Fruit fly (Drosophila melanogaster) whole organism, wandering third instar larva: ENCODE measurements around the gene Dbct.

ENCODE experiments used
- Abd-B ChIP-seq: fragments of >200 bp; optimal IDR thresholded peaks from 2 replicates; lab custom pipeline; 2017; ENCODE audit warnings: missing biosample characterization, missing genetic modification characterization
- CG32264 ChIP-seq: fragments of 200-800 bp; sonication (Bioruptor generic); optimal IDR thresholded peaks from 2 replicates; lab custom pipeline; 2016; ENCODE audit warnings: missing biosample characterization, missing genetic modification characterization
- CG9705 ChIP-seq: fragments of 200-800 bp; sonication (Bioruptor generic); optimal IDR thresholded peaks from 2 replicates; lab custom pipeline; 2018; ENCODE audit warnings: missing biosample characterization, mild to moderate bottlenecking, missing genetic modification characterization
- CrebA ChIP-seq: fragments of 200-800 bp; sonication (Bioruptor generic); optimal IDR thresholded peaks from 2 replicates; lab custom pipeline; 2016; ENCODE audit warnings: missing biosample characterization, mild to moderate bottlenecking, missing genetic modification characterization, borderline replicate concordance
- Dfd ChIP-seq: fragments of >200 bp; optimal IDR thresholded peaks from 2 replicates; lab custom pipeline; 2017; ENCODE audit warnings: missing biosample characterization, missing genetic modification characterization
- Dif ChIP-seq: fragments of 200-275, 200-300 bp; sonication (Bioruptor generic); optimal IDR thresholded peaks from 2 replicates; lab custom pipeline; 2018; ENCODE audit warnings: missing biosample characterization, missing genetic modification characterization; ENCODE audit not compliant: partially characterized antibody
- GATAd ChIP-seq: sonication (Bioruptor generic); optimal IDR thresholded peaks from 2 replicates; lab custom pipeline; 2016; ENCODE audit warnings: missing biosample characterization, missing genetic modification characterization
- HLH106 ChIP-seq: fragments of 200-800 bp; optimal IDR thresholded peaks from 3 replicates; lab custom pipeline; 2019; ENCODE audit warnings: missing biosample characterization, mild to moderate bottlenecking, missing genetic modification characterization, moderate library complexity
- Hnf4 ChIP-seq: fragments of 200-800 bp; sonication (Bioruptor generic); optimal IDR thresholded peaks from 2 replicates; lab custom pipeline; 2016; ENCODE audit warnings: missing biosample characterization, mild to moderate bottlenecking, missing genetic modification characterization
- Hr78 ChIP-seq: fragments of >200 bp; optimal IDR thresholded peaks from 2 replicates; lab custom pipeline; 2017; ENCODE audit warnings: missing biosample characterization, missing genetic modification characterization
- Hr83 ChIP-seq: fragments of 200-300 bp; sonication (Bioruptor generic); optimal IDR thresholded peaks from 2 replicates; lab custom pipeline; 2016; ENCODE audit warnings: missing biosample characterization, mild to moderate bottlenecking, missing genetic modification characterization, moderate library complexity; ENCODE audit not compliant: poor library complexity, severe bottlenecking
- Jra ChIP-seq: sonication (Bioruptor generic); optimal IDR thresholded peaks from 2 replicates; lab custom pipeline; 2016; ENCODE audit warnings: missing biosample characterization, missing genetic modification characterization
- Mio ChIP-seq: sonication (Bioruptor generic); optimal IDR thresholded peaks from 2 replicates; lab custom pipeline; 2016; ENCODE audit warnings: missing biosample characterization, missing genetic modification characterization
- Myc ChIP-seq: fragments of >200 bp; optimal IDR thresholded peaks from 2 replicates; lab custom pipeline; 2017
- N ChIP-seq: fragments of >200 bp; optimal IDR thresholded peaks from 2 replicates; lab custom pipeline; 2018; ENCODE audit warnings: missing biosample characterization, missing external identifiers, missing genetic modification characterization
- Rel ChIP-seq, 2 experiments: fragments of 200-800 bp; sonication (Bioruptor generic) in 1 of 2; optimal IDR thresholded peaks; 2 replicates in 1 of 2; 3 replicates in 1 of 2; lab custom pipeline; 2016 to 2019; ENCODE audit warnings: mild to moderate bottlenecking in 2 of 2, missing biosample characterization in 2 of 2, missing genetic modification characterization in 2 of 2, moderate library complexity in 1 of 2
- Sp1 ChIP-seq: fragments of 200-800 bp; sonication (Bioruptor generic); optimal IDR thresholded peaks from 3 replicates; lab custom pipeline; 2019; ENCODE audit warnings: missing biosample characterization, mild to moderate bottlenecking, missing genetic modification characterization, moderate library complexity
- Vsx2 ChIP-seq: fragments of 200-300, 225-300 bp; sonication (Bioruptor generic); optimal IDR thresholded peaks from 2 replicates; lab custom pipeline; 2018; ENCODE audit warnings: missing biosample characterization, missing genetic modification characterization; ENCODE audit not compliant: partially characterized antibody
- br ChIP-seq: fragments of 200-800 bp; sonication (Bioruptor generic); optimal IDR thresholded peaks from 2 replicates; lab custom pipeline; 2016; ENCODE audit warnings: missing biosample characterization, missing genetic modification characterization
- brk ChIP-seq: fragments of 200-800 bp; sonication (Bioruptor generic); optimal IDR thresholded peaks from 2 replicates; lab custom pipeline; 2016; ENCODE audit warnings: missing biosample characterization, mild to moderate bottlenecking, missing genetic modification characterization
- dl ChIP-seq, 2 experiments: fragments of 175-275, 200-275 bp in 1 of 2; fragments of 200-275 bp in 1 of 2; sonication (Bioruptor generic); optimal IDR thresholded peaks; lab custom pipeline; 2018; ENCODE audit warnings: mild to moderate bottlenecking in 2 of 2, missing biosample characterization in 2 of 2, missing genetic modification characterization in 2 of 2, moderate library complexity in 2 of 2; ENCODE audit not compliant: partially characterized antibody in 2 of 2, insufficient read depth in 1 of 2
- dmrt93B ChIP-seq: fragments of 200-800 bp; sonication (Bioruptor generic); optimal IDR thresholded peaks from 2 replicates; lab custom pipeline; 2018; ENCODE audit warnings: missing biosample characterization, mild to moderate bottlenecking, missing genetic modification characterization
- dsf ChIP-seq: sonication (Bioruptor generic); optimal IDR thresholded peaks from 2 replicates; lab custom pipeline; 2016; ENCODE audit warnings: missing biosample characterization, missing genetic modification characterization, borderline replicate concordance
- ey ChIP-seq: fragments of 200-800 bp; sonication (Bioruptor generic); optimal IDR thresholded peaks from 2 replicates; lab custom pipeline; 2016; ENCODE audit warnings: missing biosample characterization, missing genetic modification characterization
- foxo ChIP-seq, 2 experiments: fragments of 200-800 bp; sonication (Bioruptor generic); optimal IDR thresholded peaks; 2 replicates in 1 of 2; 3 replicates in 1 of 2; lab custom pipeline; 2016 to 2017; ENCODE audit warnings: missing biosample characterization in 2 of 2, missing genetic modification characterization in 2 of 2
- fru ChIP-seq: fragments of 200-800 bp; sonication (Bioruptor generic); optimal IDR thresholded peaks from 3 replicates; lab custom pipeline; 2016; ENCODE audit warnings: missing biosample characterization, mild to moderate bottlenecking, missing genetic modification characterization
- h ChIP-seq: fragments of 200-800 bp; sonication (Bioruptor generic); optimal IDR thresholded peaks from 3 replicates; lab custom pipeline; 2016; ENCODE audit warnings: missing biosample characterization, mild to moderate bottlenecking, missing genetic modification characterization
- jim ChIP-seq: fragments of 175-275, 200-325 bp; sonication (Bioruptor generic); optimal IDR thresholded peaks from 2 replicates; lab custom pipeline; 2016; ENCODE audit warnings: missing biosample characterization, mild to moderate bottlenecking, missing genetic modification characterization
- lola ChIP-seq: fragments of >200 bp; optimal IDR thresholded peaks from 2 replicates; lab custom pipeline; 2017; ENCODE audit warnings: missing biosample characterization, missing genetic modification characterization
- pan ChIP-seq: fragments of >200 bp; optimal IDR thresholded peaks from 2 replicates; lab custom pipeline; 2017
- psq ChIP-seq: fragments of 200-800 bp; sonication (Bioruptor generic); optimal IDR thresholded peaks from 3 replicates; lab custom pipeline; 2017; ENCODE audit warnings: missing biosample characterization, mild to moderate bottlenecking, missing genetic modification characterization, moderate library complexity
- rgr ChIP-seq: fragments of 200-800 bp; sonication (Bioruptor generic); optimal IDR thresholded peaks from 3 replicates; lab custom pipeline; 2016; ENCODE audit warnings: missing biosample characterization, mild to moderate bottlenecking, missing genetic modification characterization
- sage ChIP-seq: fragments of 200-800 bp; sonication (Bioruptor generic); optimal IDR thresholded peaks from 2 replicates; lab custom pipeline; 2016; ENCODE audit warnings: missing biosample characterization, mild to moderate bottlenecking, missing genetic modification characterization
- sv ChIP-seq: fragments of 200-800 bp; sonication (Bioruptor generic); optimal IDR thresholded peaks from 3 replicates; lab custom pipeline; 2016; ENCODE audit warnings: missing biosample characterization, missing genetic modification characterization
- tai ChIP-seq: sonication (Bioruptor generic); optimal IDR thresholded peaks from 2 replicates; lab custom pipeline; 2016; ENCODE audit warnings: missing biosample characterization, missing genetic modification characterization
- usp ChIP-seq: fragments of >200 bp; optimal IDR thresholded peaks from 2 replicates; lab custom pipeline; 2017; ENCODE audit warnings: missing biosample characterization, missing genetic modification characterization
- woc ChIP-seq: sonication (Bioruptor generic); optimal IDR thresholded peaks from 2 replicates; lab custom pipeline; 2016; ENCODE audit warnings: missing biosample characterization, mild to moderate bottlenecking, missing genetic modification characterization

The Dbct gene

DNA sequence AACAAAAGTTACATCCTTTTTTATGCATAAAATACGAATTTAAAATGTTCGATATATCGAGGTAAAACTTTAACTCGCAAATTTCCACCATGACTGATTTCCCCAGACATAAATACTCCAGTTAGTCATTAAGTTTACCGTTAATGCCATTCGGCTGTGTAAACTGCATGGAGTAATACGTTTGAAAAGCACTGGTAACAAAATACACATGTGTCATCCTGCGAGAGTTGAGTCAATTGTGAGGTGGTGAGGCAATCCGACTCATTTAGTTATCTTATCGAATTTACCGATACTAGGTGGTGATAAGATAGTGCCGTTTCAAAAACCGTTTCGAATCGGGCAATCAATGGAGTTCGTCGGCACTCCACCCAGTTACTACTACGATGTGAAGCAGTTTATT lies 40.3 kb upstream of the Dbct start:
- TF ChIP-seq Hnf4 (GFP tag; lab: Kevin White, UChicago) (peak; percentile 22), woc (GFP tag; lab: Kevin White, UChicago) (no peak), brk (GFP tag; lab: Kevin White, UChicago) (peak; percentile 17), br (GFP tag; lab: Kevin White, UChicago) (no peak), h (GFP tag; lab: Kevin White, UChicago) (peak; percentile 13), sv (GFP tag; lab: Kevin White, UChicago) (no peak), rgr (GFP tag; lab: Kevin White, UChicago) (peak; percentile 9), Mio (GFP tag; lab: Kevin White, UChicago) (no peak), dsf (GFP tag; lab: Kevin White, UChicago) (no peak), Myc (lab: Kevin White, UChicago) (no peak), CG32264 (no peak), Hr83 (peak; percentile 16), Abd-B (no peak)
- TF ChIP-seq, all 38 proteins: peak for 5

DNA sequence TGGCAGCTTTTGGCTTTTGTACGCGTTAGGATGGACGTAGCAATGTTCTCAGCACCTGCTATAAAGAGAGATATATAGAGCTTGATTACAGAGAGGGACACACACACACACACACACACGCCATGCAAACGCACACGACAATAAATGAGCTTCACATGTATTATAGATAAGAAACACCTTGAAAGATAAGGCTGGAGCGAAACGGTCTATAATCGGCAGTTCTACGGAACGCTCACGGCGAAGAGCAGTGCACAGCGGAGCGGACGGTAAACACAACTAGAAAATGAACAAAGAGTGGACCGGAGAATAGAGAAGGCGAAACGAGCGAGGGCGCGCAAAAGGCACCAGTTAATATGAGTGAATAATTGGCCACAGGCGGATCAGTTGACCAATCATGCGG lies 37.2 kb upstream of the Dbct start:
- no peak for TF ChIP-seq CG32264
- no peak for TF ChIP-seq dl (GFP tag; optimal IDR thresholded peaks at IDR 0.05; lab: Kevin White, UChicago; ENCODE audit: insufficient read depth in 1 of 2, partially characterized antibody in 2 of 2)
- peak; percentile 17 for TF ChIP-seq Dif (GFP tag; lab: Kevin White, UChicago)
- TF ChIP-seq tai (GFP tag; lab: Kevin White, UChicago) = no peak
- TF ChIP-seq psq (GFP tag; lab: Kevin White, UChicago) = peak; percentile 56
- TF ChIP-seq h (GFP tag; lab: Kevin White, UChicago) = no peak
- no peak for TF ChIP-seq brk (GFP tag; lab: Kevin White, UChicago)
- no peak for TF ChIP-seq GATAd (GFP tag; lab: Kevin White, UChicago)

dm6 chrX:15062619-15063018 lies 23.3 kb upstream of the Dbct start:
- TF ChIP-seq dsf (GFP tag; lab: Kevin White, UChicago) (no peak), rgr (GFP tag; lab: Kevin White, UChicago) (no peak), Vsx2 (GFP tag; lab: Kevin White, UChicago) (no peak), GATAd (GFP tag; lab: Kevin White, UChicago) (no peak), woc (GFP tag; lab: Kevin White, UChicago) (no peak), CG32264 (no peak), Hnf4 (GFP tag; lab: Kevin White, UChicago) (no peak), psq (GFP tag; lab: Kevin White, UChicago) (no peak), br (GFP tag; lab: Kevin White, UChicago) (no peak), fru (GFP tag; lab: Kevin White, UChicago) (no peak)

DNA sequence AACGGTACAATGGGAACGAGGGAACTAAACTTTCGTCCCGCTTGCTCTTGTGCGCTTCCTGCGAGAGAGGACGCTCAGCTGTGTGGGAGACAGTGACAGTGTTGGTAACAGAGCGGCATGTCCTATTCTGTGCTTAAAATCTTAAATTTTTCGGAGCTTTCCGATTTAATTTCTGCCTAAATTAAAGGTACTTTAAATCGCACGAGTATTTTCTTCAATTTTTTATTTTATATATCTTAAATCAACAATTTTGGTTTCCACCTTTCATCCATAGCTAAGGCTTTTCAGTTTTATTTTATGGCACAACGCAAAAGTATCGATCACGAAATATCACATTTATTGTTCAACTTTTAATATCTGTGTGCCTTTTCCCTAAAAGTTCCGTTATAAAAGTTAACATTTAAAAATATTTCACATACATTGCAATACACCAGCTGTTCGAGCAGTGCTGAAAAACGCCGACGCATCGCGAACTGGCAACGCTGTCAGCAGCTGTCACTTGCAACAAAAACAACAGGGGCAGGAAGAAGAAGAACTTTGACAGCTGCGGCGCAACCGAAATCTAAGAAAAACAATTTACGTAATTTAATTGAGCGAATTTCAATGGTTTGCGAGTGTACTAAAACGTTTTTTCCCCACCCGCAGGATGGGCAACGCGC lies 22.4 kb upstream of the Dbct start, which contains the start of the genes hiw and ND-B18:
hiw (minus strand) TSS at position 26 of the 659 bp plus-strand sequence.
ND-B18 (plus strand) TSS at position 330 of the 659 bp plus-strand sequence.
- TF ChIP-seq sv (GFP tag; lab: Kevin White, UChicago) (no peak), jim (GFP tag; lab: Kevin White, UChicago) (no peak), brk (GFP tag; lab: Kevin White, UChicago) (no peak), ey (peak; percentile 14), woc (GFP tag; lab: Kevin White, UChicago) (no peak), Hr78 (no peak), GATAd (GFP tag; lab: Kevin White, UChicago) (no peak), CrebA (GFP tag; lab: Kevin White, UChicago) (no peak), foxo (GFP tag; optimal IDR thresholded peaks at IDR 0.05; lab: Kevin White, UChicago) (peak in 1 of 2 experiments; percentile 51), h (GFP tag; lab: Kevin White, UChicago) (peak; percentile 47), Hnf4 (GFP tag; lab: Kevin White, UChicago) (no peak), CG9705 (GFP tag; lab: Kevin White, UChicago) (no peak), br (GFP tag; lab: Kevin White, UChicago) (peak; percentile 9), N (GFP tag; lab: Kevin White, UChicago) (no peak), dsf (GFP tag; lab: Kevin White, UChicago) (no peak), dl (GFP tag; optimal IDR thresholded peaks at IDR 0.05; lab: Kevin White, UChicago; ENCODE audit: insufficient read depth in 1 of 2, partially characterized antibody in 2 of 2) (no peak), Rel (GFP tag; optimal IDR thresholded peaks at IDR 0.05; lab: Kevin White, UChicago) (no peak), Rel (tag; optimal IDR thresholded peaks at IDR 0.05; lab: Kevin White, UChicago) (peak; percentile 24), Mio (GFP tag; lab: Kevin White, UChicago) (no peak), tai (GFP tag; lab: Kevin White, UChicago) (no peak), Hr83 (no peak), Jra (GFP tag; lab: Kevin White, UChicago) (no peak), Dif (GFP tag; lab: Kevin White, UChicago) (no peak), psq (GFP tag; lab: Kevin White, UChicago) (no peak), dmrt93B (GFP tag; lab: Kevin White, UChicago) (no peak), usp (GFP tag; lab: Kevin White, UChicago) (no peak), HLH106 (tag; lab: Kevin White, UChicago) (peak; percentile 16), CG32264 (no peak), Sp1 (peak; percentile 16), pan (lab: Kevin White, UChicago) (no peak), Myc (lab: Kevin White, UChicago) (peak; percentile 23), rgr (GFP tag; lab: Kevin White, UChicago) (peak; percentile 43), Dfd (GFP tag; lab: Kevin White, UChicago) (no peak), lola (no peak), fru (GFP tag; lab: Kevin White, UChicago) (peak; percentile 25), Abd-B (no peak), Vsx2 (GFP tag; lab: Kevin White, UChicago) (no peak), sage (GFP tag; lab: Kevin White, UChicago) (no peak)
